Fruit fly (Drosophila melanogaster) whole organism, embryonic: Measurements from ENCODE around the gene pix.

ENCODE experiments used
- CG3281 ChIP-seq: fragments of 200-800 bp; sonication (Bioruptor generic); optimal IDR thresholded peaks from 3 replicates; lab custom pipeline; 2017; ENCODE audit warnings: missing biosample characterization, mild to moderate bottlenecking, missing genetic modification characterization
- Chrac-16 ChIP-seq: fragments of 200-800 bp; sonication (Bioruptor generic); optimal IDR thresholded peaks from 3 replicates; lab custom pipeline; 2016; ENCODE audit warnings: missing biosample characterization, missing genetic modification characterization
- her ChIP-seq: fragments of 200-800 bp; sonication (Bioruptor generic); optimal IDR thresholded peaks from 2 replicates; lab custom pipeline; 2016; ENCODE audit warnings: missing biosample characterization, missing genetic modification characterization
- nerfin-1 ChIP-seq: fragments of 200-800 bp; sonication (Bioruptor generic); optimal IDR thresholded peaks from 3 replicates; lab custom pipeline; 2019; ENCODE audit warnings: missing biosample characterization, mild to moderate bottlenecking, missing genetic modification characterization, moderate library complexity

dm6 chr3L:8956669-8957068 is 17.9 kb downstream of the pix start, which contains the start of gene mRpL12:
- TF ChIP-seq Chrac-16 (GFP tag; lab: Kevin White, UChicago), result no peak
- no peak for TF ChIP-seq her (GFP tag; lab: Kevin White, UChicago)
- no peak for TF ChIP-seq CG3281 (GFP tag; lab: Kevin White, UChicago)
- no peak for TF ChIP-seq nerfin-1
